Fruit fly (Drosophila melanogaster) whole organism, embryonic: ENCODE results near the gene dysc.

Experiments used
- Awh ChIP-seq: fragments of 200-800 bp; sonication (Bioruptor generic); IDR thresholded peaks from 2 replicates; pipeline ENCODE4, ENCODE4 v1.3.6; 2022; ENCODE audit warnings: missing biosample characterization, missing genetic modification characterization
- B-H2 ChIP-seq: fragments of 200-800 bp; sonication (Bioruptor generic); optimal IDR thresholded peaks from 2 replicates; lab custom pipeline; 2018; ENCODE audit warnings: missing biosample characterization, mild to moderate bottlenecking, missing genetic modification characterization
- CG10274 ChIP-seq: fragments of 200-800 bp; sonication (Bioruptor generic); optimal IDR thresholded peaks from 3 replicates; lab custom pipeline; 2017; ENCODE audit warnings: missing biosample characterization, mild to moderate bottlenecking, missing genetic modification characterization
- CG10431 ChIP-seq: fragments of 200-800 bp; sonication (Bioruptor generic); optimal IDR thresholded peaks from 3 replicates; lab custom pipeline; 2018; ENCODE audit warnings: missing biosample characterization, mild to moderate bottlenecking, missing genetic modification characterization
- CG10462 ChIP-seq: fragments of 200-800 bp; sonication (Bioruptor generic); optimal IDR thresholded peaks from 2 replicates; lab custom pipeline; 2016; ENCODE audit warnings: missing biosample characterization, missing genetic modification characterization
- CG12659 ChIP-seq: fragments of 200-800 bp; sonication (Bioruptor generic); optimal IDR thresholded peaks from 3 replicates; lab custom pipeline; 2017; ENCODE audit warnings: mild to moderate bottlenecking, missing biosample characterization, missing genetic modification reagents, missing genetic modification characterization
- CG12744 ChIP-seq: fragments of 200-800 bp; sonication (Bioruptor generic); optimal IDR thresholded peaks from 2 replicates; lab custom pipeline; 2016; ENCODE audit warnings: missing biosample characterization, missing genetic modification characterization
- CG13296 ChIP-seq: fragments of 200-800 bp; sonication (Bioruptor generic); optimal IDR thresholded peaks from 3 replicates; lab custom pipeline; 2018; ENCODE audit warnings: missing biosample characterization, mild to moderate bottlenecking, missing genetic modification characterization
- CG13624 ChIP-seq: fragments of 200-800 bp; sonication (Bioruptor generic); optimal IDR thresholded peaks from 2 replicates; lab custom pipeline; 2016; ENCODE audit warnings: missing biosample characterization, missing genetic modification characterization
- CG1529 ChIP-seq: fragments of 200-800 bp; sonication (Bioruptor generic); optimal IDR thresholded peaks from 3 replicates; lab custom pipeline; 2018; ENCODE audit warnings: missing biosample characterization, missing genetic modification characterization
- CG15514 ChIP-seq: fragments of 200-800 bp; sonication (Bioruptor generic); optimal IDR thresholded peaks from 3 replicates; lab custom pipeline; 2017; ENCODE audit warnings: missing biosample characterization, missing genetic modification characterization, mild to moderate bottlenecking, moderate library complexity, missing genetic modification reagents
- CG16815 ChIP-seq: fragments of 200-800 bp; sonication (Bioruptor generic); optimal IDR thresholded peaks from 3 replicates; lab custom pipeline; 2017; ENCODE audit warnings: missing biosample characterization, mild to moderate bottlenecking, missing genetic modification characterization
- CG17829 ChIP-seq: fragments of 200-800 bp; optimal IDR thresholded peaks from 2 replicates; lab custom pipeline; 2019; ENCODE audit warnings: missing biosample characterization, mild to moderate bottlenecking, missing genetic modification characterization, moderate library complexity
- CG18764 ChIP-seq: fragments of 200-800 bp; sonication (Bioruptor generic); optimal IDR thresholded peaks from 3 replicates; lab custom pipeline; 2016; ENCODE audit warnings: missing biosample characterization, missing genetic modification characterization
- CG2116 ChIP-seq: fragments of 200-800 bp; sonication (Bioruptor generic); optimal IDR thresholded peaks from 3 replicates; lab custom pipeline; 2018; ENCODE audit warnings: missing biosample characterization, mild to moderate bottlenecking, missing genetic modification characterization
- CG3163 ChIP-seq: fragments of 200-800 bp; sonication (Bioruptor generic); optimal IDR thresholded peaks from 3 replicates; lab custom pipeline; 2016; ENCODE audit warnings: missing biosample characterization, missing genetic modification characterization
- CG42726 ChIP-seq: fragments of 200-800 bp; sonication (Bioruptor generic); IDR thresholded peaks from 2 replicates; pipeline ENCODE4 v1.3.6; 2022; ENCODE audit warnings: missing biosample characterization, missing genetic modification characterization; ENCODE audit not compliant: partially characterized antibody
- CG4404 ChIP-seq: fragments of 200-800 bp; sonication (Bioruptor generic); IDR thresholded peaks from 2 replicates; pipeline ENCODE4 v1.3.6; 2022; ENCODE audit warnings: missing biosample characterization, missing genetic modification characterization
- CG6854 ChIP-seq: fragments of 200-800 bp; sonication (Bioruptor generic); optimal IDR thresholded peaks from 3 replicates; lab custom pipeline; 2017; ENCODE audit warnings: missing biosample characterization, mild to moderate bottlenecking, missing genetic modification characterization
- CG7963 ChIP-seq: fragments of 200-800 bp; sonication (Bioruptor generic); IDR thresholded peaks from 3 replicates; pipeline ENCODE4 v1.3.6; 2022; ENCODE audit warnings: missing biosample characterization, missing genetic modification characterization; ENCODE audit not compliant: partially characterized antibody
- CrebB ChIP-seq: fragments of 200-800 bp; sonication (Bioruptor generic); optimal IDR thresholded peaks from 3 replicates; lab custom pipeline; 2018; ENCODE audit warnings: missing biosample characterization, mild to moderate bottlenecking, missing genetic modification characterization
- Dip2 ChIP-seq: fragments of 200-800 bp; sonication (Bioruptor generic); IDR thresholded peaks from 2 replicates; pipeline ENCODE4 v1.3.6; 2022; ENCODE audit warnings: missing biosample characterization, missing genetic modification characterization
- Gsc ChIP-seq: fragments of 200-800 bp; sonication (Bioruptor generic); IDR thresholded peaks from 2 replicates; pipeline ENCODE4 v1.3.6; 2022; ENCODE audit warnings: missing biosample characterization, missing genetic modification characterization
- MBD-R2 ChIP-seq: fragments of 200-800 bp; sonication (Bioruptor generic); IDR thresholded peaks from 2 replicates; pipeline ENCODE4 v1.3.6; 2022; ENCODE audit warnings: missing biosample characterization, missing genetic modification characterization
- Myb ChIP-seq: fragments of 200-800 bp; sonication (Bioruptor generic); optimal IDR thresholded peaks from 2 replicates; lab custom pipeline; 2016; ENCODE audit warnings: missing biosample characterization, missing genetic modification characterization
- Nf-YB ChIP-seq: fragments of 200-800 bp; sonication (Bioruptor generic); optimal IDR thresholded peaks from 3 replicates; lab custom pipeline; 2019; ENCODE audit warnings: missing biosample characterization, mild to moderate bottlenecking, missing genetic modification characterization, moderate library complexity
- Optix ChIP-seq: fragments of 200-800 bp; sonication (Bioruptor generic); IDR thresholded peaks from 3 replicates; pipeline ENCODE4 v1.3.6; 2022; ENCODE audit warnings: missing biosample characterization, missing genetic modification characterization
- PHDP ChIP-seq: fragments of 200-800 bp; sonication (Bioruptor generic); optimal IDR thresholded peaks from 3 replicates; lab custom pipeline; 2018; ENCODE audit warnings: missing biosample characterization, mild to moderate bottlenecking, missing genetic modification characterization, moderate library complexity
- Ravus ChIP-seq: fragments of 200-800 bp; sonication (Bioruptor generic); IDR thresholded peaks from 2 replicates; pipeline ENCODE4 v1.3.6; 2022; ENCODE audit warnings: missing biosample characterization, missing genetic modification characterization
- Six4 ChIP-seq: fragments of 200-800 bp; sonication (Bioruptor generic); optimal IDR thresholded peaks from 2 replicates; lab custom pipeline; 2016; ENCODE audit warnings: missing biosample characterization, missing genetic modification characterization
- Vsx1 ChIP-seq: fragments of 200-800 bp; sonication (Bioruptor generic); optimal IDR thresholded peaks from 2 replicates; lab custom pipeline; 2017; ENCODE audit warnings: missing biosample characterization, mild to moderate bottlenecking, missing genetic modification characterization, missing genetic modification reagents
- ac ChIP-seq: fragments of 200-800 bp; sonication (Bioruptor generic); optimal IDR thresholded peaks from 3 replicates; lab custom pipeline; 2017; ENCODE audit warnings: missing biosample characterization, mild to moderate bottlenecking, missing genetic modification characterization
- ase ChIP-seq: fragments of 200-800 bp; sonication (Bioruptor generic); IDR thresholded peaks from 3 replicates; pipeline ENCODE4 v1.3.6; 2022; ENCODE audit warnings: missing biosample characterization, missing genetic modification characterization
- eyg ChIP-seq: fragments of 200-800 bp; sonication (Bioruptor generic); optimal IDR thresholded peaks from 3 replicates; lab custom pipeline; 2016; ENCODE audit warnings: missing biosample characterization, missing genetic modification characterization
- fd3F ChIP-seq: fragments of 200-800 bp; sonication (Bioruptor generic); optimal IDR thresholded peaks from 2 replicates; lab custom pipeline; 2018; ENCODE audit warnings: missing biosample characterization, mild to moderate bottlenecking, missing genetic modification characterization, moderate library complexity
- fd96Cb ChIP-seq: fragments of 200-800 bp; sonication (Bioruptor generic); optimal IDR thresholded peaks from 2 replicates; lab custom pipeline; 2018; ENCODE audit warnings: missing biosample characterization, mild to moderate bottlenecking, missing genetic modification characterization, moderate library complexity
- grn ChIP-seq: fragments of 200-800 bp; sonication (Bioruptor generic); optimal IDR thresholded peaks from 3 replicates; lab custom pipeline; 2017; ENCODE audit warnings: missing biosample characterization, missing genetic modification characterization
- gsb ChIP-seq: fragments of 200-800 bp; sonication (Bioruptor generic); IDR thresholded peaks from 2 replicates; pipeline ENCODE4 v1.3.6; 2022; ENCODE audit warnings: missing biosample characterization, missing genetic modification characterization
- jigr1 ChIP-seq: fragments of 200-800 bp; sonication (Bioruptor generic); IDR thresholded peaks from 3 replicates; pipeline ENCODE4 v1.3.6; 2022; ENCODE audit warnings: missing biosample characterization, missing genetic modification characterization
- mirr ChIP-seq: fragments of 200-800 bp; sonication (Bioruptor generic); optimal IDR thresholded peaks from 3 replicates; lab custom pipeline; 2018; ENCODE audit warnings: missing biosample characterization, mild to moderate bottlenecking, missing genetic modification characterization
- pb ChIP-seq: fragments of 200-800 bp; sonication (Bioruptor generic); optimal IDR thresholded peaks from 3 replicates; lab custom pipeline; 2016; ENCODE audit warnings: missing biosample characterization, missing genetic modification characterization
- ro ChIP-seq: fragments of 200-800 bp; sonication (Bioruptor generic); IDR thresholded peaks from 2 replicates; pipeline ENCODE4 v1.3.6; 2022; ENCODE audit warnings: missing biosample characterization, missing genetic modification characterization
- seq ChIP-seq: fragments of 200-800 bp; sonication (Bioruptor generic); IDR thresholded peaks from 2 replicates; pipeline ENCODE4 v1.3.6; 2022; ENCODE audit warnings: missing biosample characterization, missing genetic modification characterization
- sim ChIP-seq: fragments of 200-800 bp; sonication (Bioruptor generic); IDR thresholded peaks from 2 replicates; pipeline ENCODE4 v1.3.6; 2022; ENCODE audit warnings: missing biosample characterization, missing genetic modification characterization
- sug ChIP-seq: fragments of 200-800 bp; optimal IDR thresholded peaks from 2 replicates; lab custom pipeline; 2019; ENCODE audit warnings: missing biosample characterization, mild to moderate bottlenecking, missing genetic modification characterization, moderate library complexity
- tgo ChIP-seq: fragments of 200-800 bp; sonication (Bioruptor generic); IDR thresholded peaks from 3 replicates; pipeline ENCODE4 v1.3.6; 2022; ENCODE audit warnings: missing biosample characterization, missing genetic modification characterization
- vvl ChIP-seq: fragments of 200-800 bp; sonication (Bioruptor generic); IDR thresholded peaks from 2 replicates; pipeline ENCODE4 v1.3.6; 2022; ENCODE audit warnings: missing biosample characterization, missing genetic modification characterization
- wek ChIP-seq: fragments of 200-800 bp; sonication (Bioruptor generic); optimal IDR thresholded peaks from 3 replicates; lab custom pipeline; 2018; ENCODE audit warnings: missing biosample characterization, mild to moderate bottlenecking, missing genetic modification characterization, moderate library complexity
- zfh1 ChIP-seq: fragments of 200-800 bp; sonication (Bioruptor generic); IDR thresholded peaks from 3 replicates; pipeline ENCODE4 v1.3.6; 2022; ENCODE audit warnings: missing biosample characterization, missing genetic modification characterization

dysc gene

DNA sequence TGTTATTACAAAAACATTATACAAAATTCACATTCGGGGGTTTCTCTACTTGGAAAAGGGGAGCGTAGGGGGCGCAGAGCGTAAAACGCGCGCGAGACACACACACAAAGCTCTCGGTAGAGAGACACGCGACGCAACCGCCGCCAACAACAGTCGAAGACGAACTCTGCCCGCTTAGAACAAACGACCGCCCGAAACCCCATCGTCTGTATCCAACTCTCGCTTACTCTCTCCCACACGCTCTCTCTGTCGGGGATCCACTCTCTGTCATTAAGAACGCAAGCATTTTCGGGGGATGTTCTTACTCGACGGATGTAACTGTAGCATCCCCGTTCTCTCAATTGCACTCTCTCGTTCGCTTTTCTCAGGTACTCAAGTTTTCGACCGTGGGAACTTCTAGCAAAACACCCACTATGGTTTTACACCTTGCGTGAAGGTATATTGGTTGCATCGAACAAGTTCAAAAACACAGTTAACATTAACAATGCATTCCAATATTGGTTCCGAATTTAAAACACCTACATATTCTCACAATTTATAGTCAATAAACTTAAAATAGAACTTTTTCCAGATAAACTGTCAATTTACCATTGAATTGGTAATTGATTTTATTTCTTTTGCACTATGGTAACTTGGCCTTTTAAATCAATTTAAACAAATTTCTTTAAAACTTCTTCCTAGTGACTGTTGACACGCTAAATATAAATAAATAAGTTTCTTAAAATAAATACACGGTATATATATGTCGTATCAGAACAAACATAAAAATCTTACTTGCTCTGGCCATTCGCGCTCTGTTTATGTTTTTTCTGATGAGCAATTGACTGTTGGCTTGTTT, 17.0 kb upstream of the dysc start (continued):
- TF ChIP-seq CG1529 (GFP tag; lab: Kevin White, UChicago) (peak; percentile 87), gsb (GFP tag; lab: Robert Waterston, UW) (no peak; the same call in 1 of the 2 replicates), Ravus (GFP tag; lab: Robert Waterston, UW) (peak; percentile 44), CG13296 (GFP tag; lab: Kevin White, UChicago) (peak; percentile 85), sug (peak; percentile 89), fd96Cb (tag; lab: Kevin White, UChicago) (peak; percentile 93), sim (GFP tag; lab: Robert Waterston, UW) (no peak), Vsx1 (GFP tag; lab: Kevin White, UChicago) (peak; percentile 76), CG42726 (GFP tag; lab: Robert Waterston, UW) (peak; percentile 58; the same call in 1 of the 2 replicates), CG10431 (GFP tag; lab: Kevin White, UChicago) (peak; percentile 61), grn (peak; percentile 14), Six4 (GFP tag; lab: Kevin White, UChicago) (peak; percentile 76), jigr1 (GFP tag; lab: Robert Waterston, UW) (peak; percentile 58; the same call in 2 of the 3 replicates), zfh1 (GFP tag; lab: Robert Waterston, UW) (peak; percentile 74), CG13624 (GFP tag; lab: Kevin White, UChicago) (peak; percentile 92), CG7963 (GFP tag; lab: Robert Waterston, UW) (no peak), CG12744 (GFP tag; lab: Kevin White, UChicago) (peak; percentile 82), Myb (GFP tag; lab: Kevin White, UChicago) (peak; percentile 78), CG4404 (GFP tag; lab: Robert Waterston, UW) (peak; percentile 74), seq (GFP tag; lab: Robert Waterston, UW) (peak; percentile 74), CG18764 (peak; percentile 83), CG3163 (GFP tag; lab: Kevin White, UChicago) (peak; percentile 75), CG10462 (GFP tag; lab: Kevin White, UChicago) (peak; percentile 83), CG17829 (tag; lab: Kevin White, UChicago) (peak; percentile 94), Awh (peak; percentile 48; the same call in 1 of the 2 replicates), CG2116 (GFP tag; lab: Kevin White, UChicago) (peak; percentile 70), CG6854 (GFP tag; lab: Kevin White, UChicago) (peak; percentile 86), Optix (GFP tag; lab: Robert Waterston, UW) (peak; percentile 50; the same call in 1 of the 3 replicates), mirr (GFP tag; lab: Kevin White, UChicago) (no peak), Dip2 (peak; percentile 15; the same call in 1 of the 2 replicates), tgo (GFP tag; lab: Robert Waterston, UW) (peak; percentile 86), wek (peak; percentile 35), CrebB (peak; percentile 74), MBD-R2 (GFP tag; lab: Robert Waterston, UW) (peak; percentile 36; the same call in 1 of the 2 replicates), ac (peak; percentile 64), Nf-YB (GFP tag; lab: Kevin White, UChicago) (peak; percentile 82), CG15514 (peak; percentile 63), Gsc (GFP tag; lab: Robert Waterston, UW) (peak; percentile 44), ro (GFP tag; lab: Robert Waterston, UW) (peak; percentile 54; the same call in 1 of the 2 replicates), PHDP (tag; lab: Kevin White, UChicago) (peak; percentile 91), pb (GFP tag; lab: Kevin White, UChicago) (peak; percentile 72), CG10274 (peak; percentile 81), vvl (GFP tag; lab: Robert Waterston, UW) (peak; percentile 53; the same call in 1 of the 2 replicates), ase (peak; percentile 63; the same call in 2 of the 3 replicates), CG12659 (GFP tag; lab: Kevin White, UChicago) (peak; percentile 95), fd3F (peak; percentile 87), CG16815 (peak; percentile 92), eyg (GFP tag; lab: Kevin White, UChicago) (peak; percentile 67), B-H2 (GFP tag; lab: Kevin White, UChicago) (peak; percentile 55)
